Worm (Caenorhabditis elegans) whole organism, mixed stage, embryonic: Measurements from ENCODE around the gene dnc-2.

Experiments used
- cnd-1 ChIP-seq: fragments of 200-800 bp; sonication (Bioruptor generic); optimal IDR thresholded peaks from 2 replicates; lab custom pipeline; 2018; ENCODE audit warnings: mild to moderate bottlenecking, missing genetic modification characterization, missing compliant biosample characterization
- elt-3 ChIP-seq: fragments of 150-350 bp; optimal IDR thresholded peaks from 2 replicates; lab custom pipeline; 2014; ENCODE audit warnings: missing biosample characterization, missing genetic modification characterization
- lsy-2 ChIP-seq: fragments of 150-350 bp; optimal IDR thresholded peaks from 2 replicates; lab custom pipeline; 2014; ENCODE audit warnings: missing biosample characterization, missing genetic modification characterization
- nhr-237 ChIP-seq: fragments of 150-350 bp; optimal IDR thresholded peaks from 2 replicates; lab custom pipeline; 2014; ENCODE audit warnings: missing biosample characterization, missing genetic modification characterization
- nhr-28 ChIP-seq: fragments of 150-350 bp; optimal IDR thresholded peaks from 2 replicates; lab custom pipeline; 2014; ENCODE audit warnings: missing biosample characterization, missing genetic modification characterization
- nhr-76 ChIP-seq: sonication (generic microtip); optimal IDR thresholded peaks from 2 replicates; lab custom pipeline; 2017; ENCODE audit warnings: missing biosample characterization, missing genetic modification characterization
- pha-4 ChIP-seq: fragments of 150-350 bp; optimal IDR thresholded peaks from 2 replicates; lab custom pipeline; 2018; ENCODE audit warnings: missing biosample characterization, missing genetic modification reagents, missing genetic modification characterization
- tbx-8 ChIP-seq: fragments of 200-800 bp; sonication (Bioruptor generic); optimal IDR thresholded peaks from 2 replicates; lab custom pipeline; 2018; ENCODE audit warnings: mild to moderate bottlenecking, missing genetic modification characterization, moderate library complexity, missing compliant biosample characterization
- unc-62 ChIP-seq: fragments of 150-350 bp; optimal IDR thresholded peaks from 2 replicates; lab custom pipeline; 2014; ENCODE audit warnings: missing biosample characterization, missing genetic modification reagents, missing genetic modification characterization
- zip-8 ChIP-seq: fragments of 150-350 bp; optimal IDR thresholded peaks from 2 replicates; lab custom pipeline; 2014; ENCODE audit warnings: missing biosample characterization, missing genetic modification characterization

DNA sequence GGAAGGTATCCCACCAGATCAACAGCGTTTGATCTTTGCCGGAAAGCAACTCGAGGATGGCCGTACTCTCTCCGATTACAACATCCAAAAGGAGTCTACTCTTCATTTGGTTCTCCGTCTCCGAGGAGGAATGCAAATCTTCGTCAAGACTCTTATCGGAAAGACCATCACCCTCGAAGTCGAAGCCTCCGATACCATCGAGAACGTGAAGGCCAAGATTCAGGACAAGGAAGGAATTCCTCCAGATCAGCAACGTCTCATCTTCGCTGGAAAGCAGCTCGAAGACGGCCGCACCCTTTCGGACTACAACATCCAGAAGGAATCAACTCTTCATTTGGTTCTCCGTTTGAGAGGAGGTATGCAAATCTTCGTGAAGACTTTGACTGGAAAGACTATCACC lies 16.5 kb upstream of the dnc-2 start:
- TF ChIP-seq lsy-2 (tag; lab: Kevin White, UChicago) (no peak), tbx-8 (GFP tag; lab: Kevin White, UChicago) (no peak), unc-62 (GFP tag; lab: Kevin White, UChicago) (no peak), nhr-28 (tag; lab: Kevin White, UChicago) (no peak), nhr-237 (tag; lab: Kevin White, UChicago) (no peak), cnd-1 (tag; lab: Kevin White, UChicago) (no peak), pha-4 (no peak), elt-3 (tag; lab: Kevin White, UChicago) (no peak), zip-8 (tag; lab: Kevin White, UChicago) (no peak), nhr-76 (tag; lab: Kevin White, UChicago) (no peak)
